Worm (Caenorhabditis elegans): ENCODE measurements around the gene F54A3.5.

DNA sequence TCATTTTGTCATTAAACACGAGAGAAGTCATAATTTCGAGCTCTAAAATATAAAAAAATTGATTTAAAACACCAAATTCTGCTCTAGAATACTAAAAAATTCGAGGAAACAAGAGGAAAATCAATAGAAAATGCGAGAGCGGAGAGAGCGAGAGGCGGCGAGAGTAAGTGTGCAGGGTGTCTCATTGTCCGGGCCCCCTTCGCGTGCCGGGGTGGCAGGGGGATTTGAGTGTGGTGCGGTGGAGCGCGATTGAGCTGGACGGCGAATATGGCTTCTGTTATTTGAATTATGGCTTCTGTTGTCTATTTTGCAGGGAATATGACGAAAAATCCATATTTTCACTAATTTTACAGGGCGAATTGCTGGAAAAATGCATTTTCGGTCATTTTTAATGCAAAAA lies 5.6 kb downstream of the F54A3.5 start, which contains the start of gene Y59C2A.3:
- TF ChIP-seq mep-1 (tag; optimal IDR thresholded peaks at IDR 0.05) (peak; percentile 26), snpc-4 (tag; optimal IDR thresholded peaks at IDR 0.05) (no peak), elt-3 (tag; optimal IDR thresholded peaks at IDR 0.05) (no peak), pha-4 (tag; optimal IDR thresholded peaks at IDR 0.05) (peak; percentile 4), nhr-12 (tag; optimal IDR thresholded peaks at IDR 0.05) (no peak), lin-32 (GFP tag; optimal IDR thresholded peaks at IDR 0.05) (no peak), unc-62 (GFP tag; optimal IDR thresholded peaks at IDR 0.05) (no peak)

Measured in whole organism, mixed stage, embryonic.